Fruit fly (Drosophila melanogaster) whole organism, embryonic: ENCODE measurements around the gene flr.

Experiments used
- BEAF-32 ChIP-seq: fragments of 200-800 bp; sonication (Bioruptor generic); optimal IDR thresholded peaks from 3 replicates; lab custom pipeline; 2017; ENCODE audit warnings: missing biosample characterization, missing genetic modification characterization, mild to moderate bottlenecking, moderate library complexity, missing genetic modification reagents
- Bgb ChIP-seq: fragments of 200-800 bp; sonication (Bioruptor generic); IDR thresholded peaks from 2 replicates; pipeline ENCODE4 v1.3.6; 2022; ENCODE audit warnings: missing biosample characterization, missing genetic modification characterization; ENCODE audit not compliant: partially characterized antibody
- Blimp-1 ChIP-seq: fragments of 200-800 bp; sonication (Bioruptor generic); optimal IDR thresholded peaks from 3 replicates; lab custom pipeline; 2018; ENCODE audit warnings: missing biosample characterization, missing genetic modification characterization, mild to moderate bottlenecking, moderate library complexity, missing genetic modification reagents
- CG10274 ChIP-seq: fragments of 200-800 bp; sonication (Bioruptor generic); optimal IDR thresholded peaks from 3 replicates; lab custom pipeline; 2017; ENCODE audit warnings: missing biosample characterization, mild to moderate bottlenecking, missing genetic modification characterization
- CG11398 ChIP-seq: fragments of 200-800 bp; sonication (Bioruptor generic); optimal IDR thresholded peaks from 2 replicates; lab custom pipeline; 2016; ENCODE audit warnings: missing biosample characterization, missing genetic modification characterization
- CG12155 ChIP-seq: fragments of 200-800 bp; sonication (Bioruptor generic); optimal IDR thresholded peaks from 3 replicates; lab custom pipeline; 2016; ENCODE audit warnings: missing biosample characterization, missing genetic modification characterization
- CG12299 ChIP-seq: fragments of 200-800 bp; sonication (Bioruptor generic); optimal IDR thresholded peaks from 2 replicates; lab custom pipeline; 2018; ENCODE audit warnings: missing biosample characterization, mild to moderate bottlenecking, missing genetic modification characterization
- CG13296 ChIP-seq: fragments of 200-800 bp; sonication (Bioruptor generic); optimal IDR thresholded peaks from 3 replicates; lab custom pipeline; 2018; ENCODE audit warnings: missing biosample characterization, mild to moderate bottlenecking, missing genetic modification characterization
- CG14860 ChIP-seq: fragments of 200-800 bp; sonication (Bioruptor generic); IDR thresholded peaks from 3 replicates; pipeline ENCODE4 v1.3.6; 2022; ENCODE audit warnings: missing biosample characterization, missing genetic modification characterization; ENCODE audit not compliant: partially characterized antibody
- CG18764 ChIP-seq: fragments of 200-800 bp; sonication (Bioruptor generic); optimal IDR thresholded peaks from 3 replicates; lab custom pipeline; 2016; ENCODE audit warnings: missing biosample characterization, missing genetic modification characterization
- CG2199 ChIP-seq: fragments of 200-800 bp; sonication (Bioruptor generic); IDR thresholded peaks from 3 replicates; pipeline ENCODE4 v1.3.6; 2022; ENCODE audit warnings: missing biosample characterization, missing genetic modification characterization
- CG31365 ChIP-seq: fragments of 200-800 bp; sonication (Bioruptor generic); optimal IDR thresholded peaks from 2 replicates; lab custom pipeline; 2018; ENCODE audit warnings: missing biosample characterization, mild to moderate bottlenecking, missing genetic modification characterization
- CG34224 ChIP-seq: fragments of 200-800 bp; sonication (Bioruptor generic); IDR thresholded peaks from 3 replicates; pipeline ENCODE4 v1.3.6; 2022; ENCODE audit warnings: missing biosample characterization, missing genetic modification characterization; ENCODE audit not compliant: partially characterized antibody
- CG4328 ChIP-seq: fragments of 200-800 bp; sonication (Bioruptor generic); optimal IDR thresholded peaks from 3 replicates; lab custom pipeline; 2017; ENCODE audit warnings: missing biosample characterization, missing genetic modification reagents, missing genetic modification characterization
- CG6254 ChIP-seq: fragments of 200-800 bp; sonication (Bioruptor generic); optimal IDR thresholded peaks from 3 replicates; lab custom pipeline; 2017; ENCODE audit warnings: mild to moderate bottlenecking, missing biosample characterization, missing genetic modification reagents, missing genetic modification characterization
- CG7963 ChIP-seq: fragments of 200-800 bp; sonication (Bioruptor generic); IDR thresholded peaks from 3 replicates; pipeline ENCODE4 v1.3.6; 2022; ENCODE audit warnings: missing biosample characterization, missing genetic modification characterization; ENCODE audit not compliant: partially characterized antibody
- CG8478 ChIP-seq: fragments of >200 bp; optimal IDR thresholded peaks from 2 replicates; lab custom pipeline; 2018
- Dll ChIP-seq: fragments of 200-800 bp; sonication (Bioruptor generic); IDR thresholded peaks from 4 replicates; pipeline ENCODE4 v1.3.6; 2022; ENCODE audit warnings: missing biosample characterization, missing genetic modification characterization; ENCODE audit not compliant: partially characterized antibody
- Dp ChIP-seq: fragments of 200-800 bp; sonication (Bioruptor generic); optimal IDR thresholded peaks from 2 replicates; lab custom pipeline; 2018; ENCODE audit warnings: missing biosample characterization, mild to moderate bottlenecking, missing genetic modification characterization, moderate library complexity
- E2f2 ChIP-seq: fragments of 200-800 bp; sonication (Bioruptor generic); IDR thresholded peaks from 2 replicates; pipeline ENCODE4 v1.3.6; 2022; ENCODE audit warnings: missing biosample characterization, missing genetic modification characterization
- HLH3B ChIP-seq: fragments of 200-800 bp; sonication (Bioruptor generic); IDR thresholded peaks from 2 replicates; pipeline ENCODE4 v1.3.6; 2022; ENCODE audit warnings: missing biosample characterization, missing genetic modification characterization
- Lpt ChIP-seq: fragments of >200 bp; optimal IDR thresholded peaks from 2 replicates; lab custom pipeline; 2018; ENCODE audit warnings: missing biosample characterization, missing genetic modification characterization
- Mad ChIP-seq: fragments of 200-800 bp; sonication (Bioruptor generic); optimal IDR thresholded peaks from 2 replicates; lab custom pipeline; 2016; ENCODE audit warnings: missing biosample characterization, missing genetic modification characterization
- NC2β ChIP-seq: fragments of 200-800 bp; sonication (Bioruptor generic); optimal IDR thresholded peaks from 2 replicates; lab custom pipeline; 2016; ENCODE audit warnings: missing biosample characterization, missing genetic modification characterization
- Ptx1 ChIP-seq: fragments of 200-800 bp; sonication (Bioruptor generic); IDR thresholded peaks from 2 replicates; pipeline ENCODE4 v1.3.6; 2022; ENCODE audit warnings: missing biosample characterization, missing genetic modification characterization
- Ravus ChIP-seq: fragments of 200-800 bp; sonication (Bioruptor generic); IDR thresholded peaks from 2 replicates; pipeline ENCODE4 v1.3.6; 2022; ENCODE audit warnings: missing biosample characterization, missing genetic modification characterization
- Rfx ChIP-seq: fragments of 200-800 bp; sonication (Bioruptor generic); IDR thresholded peaks from 2 replicates; pipeline ENCODE4 v1.3.6; 2022; ENCODE audit warnings: missing biosample characterization, missing genetic modification characterization
- Spps ChIP-seq: fragments of 200-800 bp; sonication (Bioruptor generic); optimal IDR thresholded peaks from 2 replicates; lab custom pipeline; 2018; ENCODE audit warnings: missing biosample characterization, mild to moderate bottlenecking, missing genetic modification characterization
- Stat92E ChIP-seq, 3 experiments: fragments of >200 bp in 2 of 3; fragments of 200-800 bp in 1 of 3; sonication (Bioruptor generic) in 1 of 3; optimal IDR thresholded peaks; 2 replicates each; lab custom pipeline; 2017 to 2019; ENCODE audit warnings: missing biosample characterization in 3 of 3, missing genetic modification characterization in 3 of 3, mild to moderate bottlenecking in 1 of 3, moderate library complexity in 1 of 3
- Tbp ChIP-seq: fragments of >200 bp; optimal IDR thresholded peaks from 2 replicates; lab custom pipeline; 2018; ENCODE audit warnings: missing biosample characterization, missing genetic modification characterization
- Trl ChIP-seq, 3 experiments: fragments of >200 bp in 2 of 3; fragments of 200-800 bp in 1 of 3; sonication (Bioruptor generic) in 1 of 3; optimal IDR thresholded peaks; 2 replicates in 1 of 3; 3 replicates in 2 of 3; lab custom pipeline; 2016 to 2017; ENCODE audit warnings: missing biosample characterization in 1 of 3, missing genetic modification characterization in 1 of 3
- ab ChIP-seq: fragments of 200-800 bp; sonication (Bioruptor generic); optimal IDR thresholded peaks from 2 replicates; lab custom pipeline; 2016; ENCODE audit warnings: missing biosample characterization, missing genetic modification characterization
- crol ChIP-seq: fragments of 200-800 bp; sonication (Bioruptor generic); IDR thresholded peaks from 2 replicates; pipeline ENCODE4 v1.3.6; 2022; ENCODE audit warnings: missing biosample characterization, missing genetic modification characterization
- da ChIP-seq: fragments of 200-800 bp; sonication (Bioruptor generic); optimal IDR thresholded peaks from 2 replicates; lab custom pipeline; 2016; ENCODE audit warnings: missing biosample characterization, missing genetic modification characterization
- dati ChIP-seq: fragments of 200-800 bp; sonication (Bioruptor generic); IDR thresholded peaks from 2 replicates; pipeline ENCODE4 v1.3.6; 2022; ENCODE audit warnings: missing biosample characterization, missing genetic modification characterization
- dm ChIP-seq: fragments of 200-800 bp; sonication (Bioruptor generic); optimal IDR thresholded peaks from 3 replicates; lab custom pipeline; 2016; ENCODE audit warnings: missing biosample characterization, missing genetic modification characterization
- gcm ChIP-seq: fragments of 200-800 bp; sonication (Bioruptor generic); optimal IDR thresholded peaks from 2 replicates; lab custom pipeline; 2019; ENCODE audit warnings: missing biosample characterization, mild to moderate bottlenecking, missing genetic modification characterization, moderate library complexity
- hth ChIP-seq: fragments of >200 bp; optimal IDR thresholded peaks from 2 replicates; lab custom pipeline; 2017; ENCODE audit warnings: inconsistent platforms
- mirr ChIP-seq: fragments of 200-800 bp; sonication (Bioruptor generic); optimal IDR thresholded peaks from 3 replicates; lab custom pipeline; 2018; ENCODE audit warnings: missing biosample characterization, mild to moderate bottlenecking, missing genetic modification characterization
- nmo ChIP-seq: fragments of 200-800 bp; sonication (Bioruptor generic); optimal IDR thresholded peaks from 2 replicates; lab custom pipeline; 2018; ENCODE audit warnings: missing biosample characterization, mild to moderate bottlenecking, missing genetic modification characterization, moderate library complexity
- peb ChIP-seq: fragments of 200-800 bp; sonication (Bioruptor generic); IDR thresholded peaks from 2 replicates; pipeline ENCODE4 v1.3.6; 2022; ENCODE audit warnings: missing biosample characterization, missing genetic modification characterization
- pho ChIP-seq: fragments of 200-800 bp; sonication (Bioruptor generic); optimal IDR thresholded peaks from 2 replicates; lab custom pipeline; 2016; ENCODE audit warnings: missing biosample characterization, missing genetic modification characterization
- prd ChIP-seq, 3 experiments: fragments of >200 bp in 2 of 3; fragments of 200-800 bp in 1 of 3; sonication (Bioruptor generic) in 1 of 3; optimal IDR thresholded peaks in 2 of 3; IDR thresholded peaks in 1 of 3; 2 replicates in 2 of 3; 3 replicates in 1 of 3; pipeline versions ENCODE4 v1.3.6 to Lab custom; 2017 to 2022; ENCODE audit warnings: missing biosample characterization in 1 of 3, missing genetic modification characterization in 1 of 3
- pros ChIP-seq: fragments of 200-800 bp; sonication (Bioruptor generic); optimal IDR thresholded peaks from 3 replicates; lab custom pipeline; 2019; ENCODE audit warnings: missing biosample characterization, mild to moderate bottlenecking, missing genetic modification characterization, moderate library complexity
- pum ChIP-seq: fragments of 200-800 bp; sonication (Bioruptor generic); optimal IDR thresholded peaks from 2 replicates; lab custom pipeline; 2016; ENCODE audit warnings: missing biosample characterization, missing genetic modification characterization
- so ChIP-seq: fragments of 200-800 bp; sonication (Bioruptor generic); IDR thresholded peaks from 3 replicates; pipeline ENCODE4 v1.3.6; 2022; ENCODE audit warnings: missing biosample characterization, missing genetic modification characterization
- tin ChIP-seq: fragments of 200-800 bp; sonication (Bioruptor generic); optimal IDR thresholded peaks from 3 replicates; lab custom pipeline; 2016; ENCODE audit warnings: missing biosample characterization, missing genetic modification characterization
- usp ChIP-seq: fragments of >200 bp; optimal IDR thresholded peaks from 2 replicates; lab custom pipeline; 2017; ENCODE audit warnings: missing biosample characterization, missing genetic modification characterization
- vvl ChIP-seq: fragments of 200-800 bp; sonication (Bioruptor generic); IDR thresholded peaks from 2 replicates; pipeline ENCODE4 v1.3.6; 2022; ENCODE audit warnings: missing biosample characterization, missing genetic modification characterization
- yki ChIP-seq: fragments of >200 bp; optimal IDR thresholded peaks from 3 replicates; lab custom pipeline; 2018
- zfh1 ChIP-seq: fragments of 200-800 bp; sonication (Bioruptor generic); IDR thresholded peaks from 3 replicates; pipeline ENCODE4 v1.3.6; 2022; ENCODE audit warnings: missing biosample characterization, missing genetic modification characterization

flr gene

DNA sequence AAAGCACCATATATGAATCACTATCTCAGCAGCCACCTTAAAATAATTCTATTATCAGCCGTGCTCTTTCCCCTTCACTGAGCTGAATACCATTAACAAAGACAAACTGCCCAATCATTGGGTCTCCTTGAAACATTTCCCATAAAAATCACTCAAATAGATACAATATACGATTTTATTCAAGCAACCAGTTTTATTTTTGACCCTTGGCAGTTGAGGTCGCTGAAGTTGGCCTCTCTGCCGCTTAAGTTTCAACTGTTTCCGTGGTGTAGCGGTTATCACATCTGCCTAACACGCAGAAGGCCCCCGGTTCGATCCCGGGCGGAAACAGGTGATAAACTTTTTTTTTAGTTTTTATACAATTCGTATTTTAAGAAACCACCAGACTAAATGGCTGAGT is 20.1 kb downstream of the flr start (continued):
- TF ChIP-seq CG12299 (tag; lab: Kevin White, UChicago), result no peak
- TF ChIP-seq Mad (GFP tag; lab: Kevin White, UChicago), result no peak
- TF ChIP-seq HLH3B (GFP tag; lab: Robert Waterston, UW), result no peak
- TF ChIP-seq CG4328, result no peak
- TF ChIP-seq Dp (GFP tag; lab: Kevin White, UChicago), result no peak
- TF ChIP-seq NC2β (GFP tag; lab: Kevin White, UChicago), result no peak
- no peak for TF ChIP-seq hth (lab: Kevin White, UChicago)
- no peak for TF ChIP-seq BEAF-32 (GFP tag; lab: Kevin White, UChicago)
- TF ChIP-seq Spps (tag; lab: Kevin White, UChicago), result no peak
- TF ChIP-seq Blimp-1, result no peak
- no peak for TF ChIP-seq tin
- TF ChIP-seq Trl (optimal IDR thresholded peaks at IDR 0.05; lab: Kevin White, UChicago), result no peak
- TF ChIP-seq Trl (GFP tag; optimal IDR thresholded peaks at IDR 0.05; lab: Kevin White, UChicago), result no peak
- TF ChIP-seq dati (GFP tag; lab: Robert Waterston, UW), result no peak
- TF ChIP-seq yki (lab: Kevin White, UChicago), result no peak
- TF ChIP-seq CG6254 (GFP tag; lab: Kevin White, UChicago), result no peak
- no peak for TF ChIP-seq ab (GFP tag; lab: Kevin White, UChicago)
- peak; percentile 46 for TF ChIP-seq CG14860 (GFP tag; lab: Robert Waterston, UW)
- no peak for TF ChIP-seq Ptx1
- TF ChIP-seq Ravus (GFP tag; lab: Robert Waterston, UW), result no peak
- no peak for TF ChIP-seq pum (GFP tag; lab: Kevin White, UChicago)
- TF ChIP-seq CG2199 (GFP tag; lab: Robert Waterston, UW), result 0 out of 3 replicates have a peak, but pooled peaks have one; percentile 10
- TF ChIP-seq CG34224 (GFP tag; lab: Robert Waterston, UW), result peak; percentile 46; the same call in 2 of the 3 replicates
- TF ChIP-seq peb (GFP tag; lab: Robert Waterston, UW), result no peak
- no peak for TF ChIP-seq dm (GFP tag; lab: Kevin White, UChicago)
- TF ChIP-seq CG10274 (GFP tag; lab: Kevin White, UChicago), result no peak
- no peak; the same call in 1 of the 2 replicates for TF ChIP-seq vvl (GFP tag; lab: Robert Waterston, UW)
- TF ChIP-seq da (GFP tag; lab: Kevin White, UChicago), result no peak
- no peak for TF ChIP-seq Lpt (GFP tag; lab: Kevin White, UChicago)
- no peak for TF ChIP-seq prd (optimal IDR thresholded peaks at IDR 0.05; lab: Kevin White, UChicago)
- no peak for TF ChIP-seq prd (GFP tag; IDR thresholded peaks at IDR 0.05; lab: Robert Waterston, UW)
- TF ChIP-seq Stat92E (GFP tag; optimal IDR thresholded peaks at IDR 0.05; lab: Kevin White, UChicago), result peak in 1 of 3 experiments; percentile 38
- TF ChIP-seq pros (GFP tag; lab: Kevin White, UChicago), result no peak
- peak; percentile 8 for TF ChIP-seq gcm (GFP tag; lab: Kevin White, UChicago)
- peak; percentile 75 for TF ChIP-seq Bgb
- TF ChIP-seq CG11398 (GFP tag; lab: Kevin White, UChicago), result no peak
- TF ChIP-seq CG8478 (lab: Kevin White, UChicago), result no peak
- TF ChIP-seq nmo (GFP tag; lab: Kevin White, UChicago), result no peak
- no peak for TF ChIP-seq Tbp
- TF ChIP-seq CG7963, result peak; percentile 39; the same call in 2 of the 3 replicates
- TF ChIP-seq CG12155 (GFP tag; lab: Kevin White, UChicago), result no peak
- no peak for TF ChIP-seq CG31365 (tag; lab: Kevin White, UChicago)
- TF ChIP-seq pho (GFP tag; lab: Kevin White, UChicago), result no peak
- TF ChIP-seq Dll, result peak; percentile 19; the same call in 1 of the 4 replicates
- TF ChIP-seq CG13296 (GFP tag; lab: Kevin White, UChicago), result no peak
- no peak for TF ChIP-seq usp (GFP tag; lab: Kevin White, UChicago)
- TF ChIP-seq zfh1 (GFP tag; lab: Robert Waterston, UW), result no peak
- TF ChIP-seq so, result no peak
- no peak for TF ChIP-seq E2f2 (GFP tag; lab: Robert Waterston, UW)
- no peak for TF ChIP-seq CG18764
- TF ChIP-seq mirr, result peak; percentile 42
- no peak for TF ChIP-seq crol (GFP tag; lab: Robert Waterston, UW)
- no peak for TF ChIP-seq Rfx
